Worm (Caenorhabditis elegans) whole organism, L2 larva: Measurements from ENCODE around the gene ugt-11.

Experiments used
- ama-1 ChIP-seq: fragments of 150-350 bp; optimal IDR thresholded peaks from 2 replicates; lab custom pipeline; 2018; ENCODE audit warnings: inconsistent platforms
- elt-1 ChIP-seq: fragments of 150-350 bp; optimal IDR thresholded peaks from 2 replicates; lab custom pipeline; 2014; ENCODE audit warnings: missing biosample characterization, missing genetic modification characterization
- fos-1 ChIP-seq: fragments of 150-350 bp; optimal IDR thresholded peaks from 2 replicates; lab custom pipeline; 2014; ENCODE audit warnings: missing biosample characterization, missing genetic modification characterization
- mdl-1 ChIP-seq, 2 experiments: fragments of 150-350 bp in 1 of 2; sonication (generic microtip) in 1 of 2; optimal IDR thresholded peaks; 2 replicates each; lab custom pipeline; 2017; ENCODE audit warnings: missing biosample characterization in 2 of 2, missing genetic modification characterization in 2 of 2
- nhr-25 ChIP-seq: fragments of 150-350 bp; sonication (generic microtip); optimal IDR thresholded peaks from 3 replicates; lab custom pipeline; 2014; ENCODE audit warnings: missing biosample characterization, missing genetic modification characterization
- nhr-77 ChIP-seq: fragments of 150-350 bp; optimal IDR thresholded peaks from 2 replicates; lab custom pipeline; 2014; ENCODE audit warnings: missing biosample characterization, missing genetic modification characterization

- TF ChIP-seq nhr-77 (tag; lab: Kevin White, UChicago) (no peak), ama-1 (no peak), elt-1 (no peak), nhr-25 (tag; lab: Kevin White, UChicago) (no peak), mdl-1 (tag; optimal IDR thresholded peaks at IDR 0.05; lab: Kevin White, UChicago) (no peak), fos-1 (tag; lab: Kevin White, UChicago) (no peak)
These were observed 4.8 kb downstream of the ugt-11 start, which contains the start of gene T19H12.2 for ce11 chrV:4889976-4890479.
